Worm (Caenorhabditis elegans) whole organism, young adult: ENCODE measurements around the gene D1046.16.

Experiments
- atf-7 ChIP-seq: sonication (generic microtip); optimal IDR thresholded peaks from 2 replicates; lab custom pipeline; 2017; ENCODE audit warnings: mild to moderate bottlenecking, missing genetic modification characterization, missing compliant biosample characterization
- nhr-120 ChIP-seq: fragments of 200-800 bp; sonication (Bioruptor generic); IDR thresholded peaks from 2 replicates; pipeline ENCODE4 v1.3.6; 2022; ENCODE audit warnings: missing genetic modification characterization, missing compliant biosample characterization
- snpc-4 ChIP-seq, 5 experiments: fragments of 150-350 bp in 1 of 5; sonication (generic microtip) in 4 of 5; optimal IDR thresholded peaks; 2 replicates each; lab custom pipeline; 2014 to 2018; ENCODE audit warnings: missing genetic modification characterization in 5 of 5, missing biosample characterization in 3 of 5, antibody characterized with exemption in 2 of 5, mild to moderate bottlenecking in 2 of 5, missing compliant biosample characterization in 2 of 5, missing genotype in 2 of 5, moderate library complexity in 2 of 5, missing genetic modification reagents in 1 of 5

DNA sequence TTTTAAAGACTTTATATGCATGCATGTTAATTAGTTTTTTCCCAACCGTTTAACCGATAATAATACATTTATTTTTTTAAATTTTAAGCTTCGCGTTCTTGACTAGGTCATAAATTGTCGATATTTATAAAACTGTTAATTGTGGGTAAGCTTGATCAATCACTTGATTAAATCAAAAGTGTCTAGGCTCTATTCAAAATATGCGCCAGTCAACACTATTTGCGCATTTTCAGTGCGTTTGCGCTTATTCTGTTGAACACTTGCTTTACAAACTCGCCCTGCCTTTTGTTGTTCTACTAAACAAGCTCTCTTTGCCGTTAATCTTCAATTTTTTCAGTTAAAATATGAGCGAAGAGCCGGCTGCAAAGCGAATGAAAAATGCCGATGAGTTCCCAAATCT is 30.8 kb upstream of the D1046.16 start, which contains the start of gene spr-2:
- TF ChIP-seq snpc-4 (GFP tag; optimal IDR thresholded peaks at IDR 0.05; lab: Kevin White, UChicago) (no peak), snpc-4 (tag; optimal IDR thresholded peaks at IDR 0.05; lab: Kevin White, UChicago) (peak; percentile 34 to 68 (median 43)), atf-7 (peak; percentile 14), nhr-120 (GFP tag; lab: Robert Waterston, UW) (no peak)
